Worm (Caenorhabditis elegans): ENCODE data around the gene fbxa-43.

The fbxa-43 gene

DNA sequence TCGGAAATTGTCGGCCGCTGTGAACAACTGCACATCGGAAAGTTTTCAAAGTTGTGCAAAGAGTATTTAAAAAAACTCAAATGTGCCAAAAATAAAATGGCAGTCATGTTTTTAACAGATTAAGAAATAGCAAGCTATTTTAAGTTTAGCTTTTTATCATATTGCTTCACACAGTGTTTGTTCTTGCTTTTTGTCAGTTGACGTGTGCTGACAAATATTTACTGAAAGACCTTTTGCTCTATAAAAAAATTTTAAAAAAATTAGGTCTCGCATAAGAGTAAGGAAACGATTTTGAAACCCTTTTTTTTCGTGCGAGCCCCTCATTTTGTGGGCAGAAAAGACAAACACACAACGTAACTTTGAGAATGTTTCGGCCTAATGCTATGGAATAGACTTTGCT, 3.2 kb downstream of the fbxa-43 start, which contains the start of gene fbxa-71:
Gene fbxa-71, plus strand, starts transcription at position 301 of the 400 bp plus-strand sequence.
- TF ChIP-seq ceh-82 (tag; optimal IDR thresholded peaks at IDR 0.05): no peak

DNA sequence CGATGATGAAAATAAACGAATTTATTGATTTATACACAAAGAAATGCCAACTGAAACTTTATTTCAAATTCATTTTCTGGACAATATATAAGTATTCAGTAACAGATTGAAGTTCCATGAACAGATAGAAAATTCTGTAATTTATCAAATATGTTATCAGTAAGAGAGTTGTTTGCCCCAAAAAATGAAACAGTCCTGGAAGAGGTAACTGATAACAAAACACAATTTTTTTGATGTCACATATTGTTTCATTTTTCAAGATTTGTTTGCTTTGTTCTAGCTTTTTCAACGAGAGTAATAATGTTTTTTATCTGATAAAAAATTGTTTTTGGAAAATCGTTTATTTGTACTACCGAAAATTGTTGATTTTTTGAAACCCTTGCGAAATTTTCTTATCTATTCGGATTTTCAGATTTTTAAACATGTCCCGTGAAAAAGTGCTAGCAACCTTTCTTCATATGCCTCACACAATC, 5.7 kb downstream of the fbxa-43 start, which contains the start of gene fbxa-73:
Gene fbxa-73, plus strand, starts transcription at position 423 of the 473 bp plus-strand sequence.
- TF ChIP-seq elt-1 (tag; optimal IDR thresholded peaks at IDR 0.05): no peak
- TF ChIP-seq gmeb-1 (tag; optimal IDR thresholded peaks at IDR 0.05): no peak
- no peak for TF ChIP-seq ztf-4 (tag; optimal IDR thresholded peaks at IDR 0.05)

ce11 chrIII:2251348-2251747, 7.4 kb downstream of the fbxa-43 start, which contains the start of gene fbxa-7:
Gene fbxa-7, minus strand, starts transcription at chrIII:2251448.
- TF ChIP-seq egl-27 (tag; optimal IDR thresholded peaks at IDR 0.05) (no peak), fos-1 (tag; optimal IDR thresholded peaks at IDR 0.05) (no peak), sma-3 (GFP tag; optimal IDR thresholded peaks at IDR 0.05) (no peak), mdl-1 (tag; optimal IDR thresholded peaks at IDR 0.05) (no peak), lin-11 (tag; optimal IDR thresholded peaks at IDR 0.05) (no peak), F13H6.1 (tag; optimal IDR thresholded peaks at IDR 0.05) (no peak), nhr-25 (tag; optimal IDR thresholded peaks at IDR 0.05) (no peak), dmd-4 (tag; optimal IDR thresholded peaks at IDR 0.05) (no peak), Y55F3AM.14 (GFP tag; optimal IDR thresholded peaks at IDR 0.05) (no peak), nhr-23 (tag; optimal IDR thresholded peaks at IDR 0.05) (no peak), lin-39 (tag; optimal IDR thresholded peaks at IDR 0.05) (no peak), blmp-1 (tag; optimal IDR thresholded peaks at IDR 0.05; ENCODE audit: insufficient read depth) (no peak), elt-3 (tag; optimal IDR thresholded peaks at IDR 0.05) (no peak), nhr-11 (tag; optimal IDR thresholded peaks at IDR 0.05) (no peak), gmeb-1 (tag; optimal IDR thresholded peaks at IDR 0.05) (no peak), ama-1 (optimal IDR thresholded peaks at IDR 0.05) (no peak), aly-2 (tag; optimal IDR thresholded peaks at IDR 0.05) (no peak)

ce11 chrIII:2245727-2246126, 13.0 kb downstream of the fbxa-43 start, which contains the start of gene srd-67:
Gene srd-67, minus strand, starts transcription at chrIII:2245827.
- no peak for TF ChIP-seq Y55F3AM.14 (GFP tag; optimal IDR thresholded peaks at IDR 0.05)
- no peak for TF ChIP-seq mdl-1 (tag; optimal IDR thresholded peaks at IDR 0.05)
- no peak for TF ChIP-seq unc-39 (tag; optimal IDR thresholded peaks at IDR 0.05)
- no peak for TF ChIP-seq lsy-2 (tag; optimal IDR thresholded peaks at IDR 0.05)
- no peak for TF ChIP-seq ceh-16 (tag; optimal IDR thresholded peaks at IDR 0.05)
- TF ChIP-seq zag-1 (tag; optimal IDR thresholded peaks at IDR 0.05): no peak
- no peak for TF ChIP-seq elt-1 (tag; optimal IDR thresholded peaks at IDR 0.05)
- no peak for TF ChIP-seq lin-39 (tag; optimal IDR thresholded peaks at IDR 0.05)
- TF ChIP-seq ztf-4 (tag; optimal IDR thresholded peaks at IDR 0.05): no peak
- no peak for TF ChIP-seq elt-3 (tag; optimal IDR thresholded peaks at IDR 0.05)
- TF ChIP-seq gmeb-1 (tag; optimal IDR thresholded peaks at IDR 0.05): no peak
- TF ChIP-seq R02D3.7 (tag; optimal IDR thresholded peaks at IDR 0.05): no peak
- TF ChIP-seq mab-5 (tag; optimal IDR thresholded peaks at IDR 0.05): no peak
- no peak for TF ChIP-seq sem-4 (tag; optimal IDR thresholded peaks at IDR 0.05)
- TF ChIP-seq ztf-11 (tag; optimal IDR thresholded peaks at IDR 0.05): no peak
- no peak for TF ChIP-seq mbf-1 (tag; optimal IDR thresholded peaks at IDR 0.05)
- no peak for TF ChIP-seq nhr-25 (tag; optimal IDR thresholded peaks at IDR 0.05)
- TF ChIP-seq sma-3 (GFP tag; optimal IDR thresholded peaks at IDR 0.05): no peak

DNA sequence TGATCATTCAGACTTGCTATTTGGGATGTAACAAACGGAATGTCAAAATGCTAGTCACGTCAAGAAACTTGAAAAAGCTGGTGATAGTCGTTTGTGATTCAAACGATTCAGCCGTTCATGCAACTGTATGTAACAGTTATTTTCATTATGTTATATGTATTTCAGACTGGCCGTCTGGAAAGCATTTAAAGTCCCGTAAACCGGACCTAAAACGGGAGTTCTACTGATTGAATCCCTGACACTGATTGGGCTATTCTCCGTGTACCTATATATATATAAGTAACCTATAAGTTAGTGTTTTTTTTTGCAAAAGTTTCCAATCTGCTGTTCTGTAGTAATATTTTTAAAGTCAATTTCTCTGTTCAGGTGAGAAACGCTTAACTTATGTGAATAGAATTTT, 15.1 kb downstream of the fbxa-43 start:
- TF ChIP-seq aly-2 (tag; optimal IDR thresholded peaks at IDR 0.05): no peak
- no peak for TF ChIP-seq lsy-2 (tag; optimal IDR thresholded peaks at IDR 0.05)
- TF ChIP-seq ztf-1 (GFP tag; conservative IDR thresholded peaks at IDR 0.05): no peak
- TF ChIP-seq crh-2 (tag; optimal IDR thresholded peaks at IDR 0.05): no peak
- TF ChIP-seq mdl-1 (tag; optimal IDR thresholded peaks at IDR 0.05): no peak
- TF ChIP-seq alr-1 (tag; optimal IDR thresholded peaks at IDR 0.05): no peak
- no peak for TF ChIP-seq ZK546.5 (tag; optimal IDR thresholded peaks at IDR 0.05)
- no peak for TF ChIP-seq lin-11 (tag; optimal IDR thresholded peaks at IDR 0.05)
- no peak for TF ChIP-seq ceh-16 (tag; optimal IDR thresholded peaks at IDR 0.05)
- TF ChIP-seq blmp-1 (tag; optimal IDR thresholded peaks at IDR 0.05; ENCODE audit: insufficient read depth): no peak
- TF ChIP-seq lin-13 (GFP tag; optimal IDR thresholded peaks at IDR 0.05): no peak
- no peak for TF ChIP-seq nhr-10 (tag; optimal IDR thresholded peaks at IDR 0.05)
- TF ChIP-seq nhr-21 (tag; optimal IDR thresholded peaks at IDR 0.05): no peak
- TF ChIP-seq mbf-1 (tag; optimal IDR thresholded peaks at IDR 0.05): no peak
- TF ChIP-seq unc-62 (GFP tag; optimal IDR thresholded peaks at IDR 0.05): no peak
- TF ChIP-seq mab-5 (tag; optimal IDR thresholded peaks at IDR 0.05): no peak
- no peak for TF ChIP-seq ztf-11 (tag; optimal IDR thresholded peaks at IDR 0.05)
- TF ChIP-seq R02D3.7 (tag; optimal IDR thresholded peaks at IDR 0.05): no peak
- no peak for TF ChIP-seq peb-1 (tag; optimal IDR thresholded peaks at IDR 0.05)
- TF ChIP-seq unc-55 (GFP tag; optimal IDR thresholded peaks at IDR 0.05): no peak
